Fruit fly (Drosophila melanogaster) whole organism, pupa: ENCODE measurements around the gene CG34163.

Experiments
- CG10348 ChIP-seq: fragments of 200-800 bp; sonication (Bioruptor generic); IDR thresholded peaks from 2 replicates; pipeline ENCODE4 v1.3.6; 2022; ENCODE audit warnings: missing biosample characterization, missing genetic modification characterization
- CG12605 ChIP-seq: fragments of 200-800 bp; sonication (Bioruptor generic); IDR thresholded peaks from 2 replicates; pipeline ENCODE4 v1.3.6; 2022; ENCODE audit warnings: missing biosample characterization, missing genetic modification characterization
- CG13204 ChIP-seq: fragments of 200-800 bp; sonication (Bioruptor generic); optimal IDR thresholded peaks from 2 replicates; lab custom pipeline; 2018; ENCODE audit warnings: missing biosample characterization, mild to moderate bottlenecking, missing genetic modification characterization, moderate library complexity
- CG14655 ChIP-seq: fragments of 200-800 bp; sonication (Bioruptor generic); optimal IDR thresholded peaks from 3 replicates; lab custom pipeline; 2017; ENCODE audit warnings: mild to moderate bottlenecking, missing biosample characterization, missing genetic modification reagents, missing genetic modification characterization
- CG15710 ChIP-seq: fragments of 200-800 bp; sonication (Bioruptor generic); optimal IDR thresholded peaks from 2 replicates; lab custom pipeline; 2018; ENCODE audit warnings: missing biosample characterization, mild to moderate bottlenecking, missing genetic modification characterization, moderate library complexity
- CG17806 ChIP-seq: fragments of 200-800 bp; sonication (Bioruptor generic); optimal IDR thresholded peaks from 2 replicates; lab custom pipeline; 2018; ENCODE audit warnings: missing biosample characterization, mild to moderate bottlenecking, missing genetic modification characterization, moderate library complexity
- CG32121 ChIP-seq: fragments of 200-800 bp; sonication (Bioruptor generic); IDR thresholded peaks from 2 replicates; pipeline ENCODE4 v1.3.6; 2022; ENCODE audit warnings: missing biosample characterization, missing genetic modification characterization
- CG34367 ChIP-seq: fragments of 200-800 bp; sonication (Bioruptor generic); optimal IDR thresholded peaks from 2 replicates; lab custom pipeline; 2018; ENCODE audit warnings: missing biosample characterization, mild to moderate bottlenecking, missing genetic modification characterization
- CG4496 ChIP-seq: fragments of 200-800 bp; sonication (Bioruptor generic); IDR thresholded peaks from 3 replicates; pipeline ENCODE4 v1.3.6; 2022; ENCODE audit warnings: missing biosample characterization, missing genetic modification characterization
- CG8159 ChIP-seq: fragments of 200-800 bp; sonication (Bioruptor generic); optimal IDR thresholded peaks from 3 replicates; lab custom pipeline; 2018; ENCODE audit warnings: missing biosample characterization, mild to moderate bottlenecking, missing genetic modification characterization, moderate library complexity
- CG8301 ChIP-seq: fragments of 200-800 bp; sonication (Bioruptor generic); optimal IDR thresholded peaks from 2 replicates; lab custom pipeline; 2018; ENCODE audit warnings: missing biosample characterization, mild to moderate bottlenecking, missing genetic modification characterization
- CG9948 ChIP-seq: fragments of 200-800 bp; sonication (Bioruptor generic); optimal IDR thresholded peaks from 2 replicates; lab custom pipeline; 2018; ENCODE audit warnings: missing biosample characterization, mild to moderate bottlenecking, missing genetic modification characterization, moderate library complexity
- D1 ChIP-seq: fragments of 200-800 bp; sonication (Bioruptor generic); optimal IDR thresholded peaks from 2 replicates; lab custom pipeline; 2018; ENCODE audit warnings: missing biosample characterization, mild to moderate bottlenecking, missing genetic modification characterization, moderate library complexity
- EcR ChIP-seq: fragments of 200-800 bp; sonication (Bioruptor generic); optimal IDR thresholded peaks from 3 replicates; lab custom pipeline; 2019; ENCODE audit warnings: missing biosample characterization, missing genetic modification characterization, mild to moderate bottlenecking, moderate library complexity, missing genetic modification reagents
- Ets98B ChIP-seq: fragments of 200-800 bp; sonication (Bioruptor generic); IDR thresholded peaks from 2 replicates; pipeline ENCODE4 v1.3.6; 2022; ENCODE audit warnings: missing biosample characterization, missing genetic modification characterization
- Pif1A ChIP-seq: fragments of 200-800 bp; sonication (Bioruptor generic); optimal IDR thresholded peaks from 3 replicates; lab custom pipeline; 2016; ENCODE audit warnings: missing biosample characterization, missing genetic modification characterization
- Pif1B ChIP-seq: fragments of 200-800 bp; sonication (Bioruptor generic); optimal IDR thresholded peaks from 3 replicates; lab custom pipeline; 2016; ENCODE audit warnings: missing biosample characterization, missing genetic modification characterization
- Snoo ChIP-seq: fragments of 200-800 bp; sonication (Bioruptor generic); optimal IDR thresholded peaks from 3 replicates; lab custom pipeline; 2017; ENCODE audit warnings: missing biosample characterization, mild to moderate bottlenecking, missing genetic modification characterization, inconsistent platforms
- fd96Ca ChIP-seq: fragments of 200-800 bp; sonication (Bioruptor generic); IDR thresholded peaks from 3 replicates; pipeline ENCODE4 v1.3.6; 2022; ENCODE audit warnings: missing biosample characterization, missing genetic modification characterization
- gl ChIP-seq: fragments of 200-800 bp; sonication (Bioruptor generic); optimal IDR thresholded peaks from 2 replicates; lab custom pipeline; 2018; ENCODE audit warnings: missing biosample characterization, mild to moderate bottlenecking, missing genetic modification characterization
- rn ChIP-seq: fragments of 200-800 bp; sonication (Bioruptor generic); IDR thresholded peaks from 2 replicates; pipeline ENCODE4 v1.3.6; 2022; ENCODE audit warnings: missing biosample characterization, missing genetic modification characterization

Gene CG34163

dm6 chr2L:12021193-12021592, 33.1 kb downstream of the CG34163 start:
- TF ChIP-seq CG4496 (GFP tag; lab: Robert Waterston, UW) = no peak

- TF ChIP-seq CG8301 (tag; lab: Kevin White, UChicago) (no peak), CG8159 (no peak), fd96Ca (GFP tag; lab: Robert Waterston, UW) (no peak)
Measured at dm6 chr2L:12024104-12024503, 36.0 kb downstream of the CG34163 start.

- TF ChIP-seq CG10348 (GFP tag; lab: Robert Waterston, UW) = 0 out of 2 replicates have a peak, but pooled peaks have one; percentile 7
- no peak for TF ChIP-seq Pif1B (GFP tag; lab: Kevin White, UChicago)
- no peak for TF ChIP-seq gl (tag; lab: Kevin White, UChicago)
- peak; percentile 5 for TF ChIP-seq CG8159
- TF ChIP-seq Ets98B (GFP tag; lab: Robert Waterston, UW) = peak; percentile 67
- TF ChIP-seq CG15710 = peak; percentile 5
- peak; percentile 41; the same call in 1 of the 2 replicates for TF ChIP-seq CG32121 (GFP tag; lab: Robert Waterston, UW)
- no peak for TF ChIP-seq Snoo (tag; lab: Kevin White, UChicago)
- TF ChIP-seq CG9948 = no peak
- peak; percentile 80 for TF ChIP-seq CG4496 (GFP tag; lab: Robert Waterston, UW)
- peak; percentile 66 for TF ChIP-seq EcR (GFP tag; lab: Kevin White, UChicago)
- TF ChIP-seq fd96Ca (GFP tag; lab: Robert Waterston, UW) = peak; percentile 53; the same call in 1 of the 3 replicates
- peak; percentile 29 for TF ChIP-seq CG8301 (tag; lab: Kevin White, UChicago)
- TF ChIP-seq CG13204 (GFP tag; lab: Kevin White, UChicago) = peak; percentile 24
- no peak for TF ChIP-seq CG12605 (GFP tag; lab: Robert Waterston, UW)
- TF ChIP-seq, all 21 proteins: peak for 10
Measured at dm6 chr2L:12025505-12025904, 37.4 kb downstream of the CG34163 start.

dm6 chr2L:12026458-12027431, 38.7 kb downstream of the CG34163 start:
- TF ChIP-seq CG14655 (GFP tag; lab: Kevin White, UChicago) = peak; percentile 79
- peak; percentile 82 for TF ChIP-seq CG32121 (GFP tag; lab: Robert Waterston, UW)
- peak; percentile 70 for TF ChIP-seq CG15710
- TF ChIP-seq D1 = no peak
- TF ChIP-seq CG10348 (GFP tag; lab: Robert Waterston, UW) = no peak
- peak; percentile 87 for TF ChIP-seq fd96Ca (GFP tag; lab: Robert Waterston, UW)
- peak; percentile 65 for TF ChIP-seq CG13204 (GFP tag; lab: Kevin White, UChicago)
- TF ChIP-seq CG8301 (tag; lab: Kevin White, UChicago) = peak; percentile 48
- TF ChIP-seq Pif1B (GFP tag; lab: Kevin White, UChicago) = peak; percentile 77
- TF ChIP-seq Pif1A (GFP tag; lab: Kevin White, UChicago) = peak; percentile 63
- peak; percentile 61 for TF ChIP-seq CG17806 (tag; lab: Kevin White, UChicago)
- peak; percentile 60 for TF ChIP-seq rn
- TF ChIP-seq CG4496 (GFP tag; lab: Robert Waterston, UW) = peak; percentile 88
- TF ChIP-seq gl (tag; lab: Kevin White, UChicago) = peak; percentile 93
- peak; percentile 58 for TF ChIP-seq Snoo (tag; lab: Kevin White, UChicago)
- TF ChIP-seq CG12605 (GFP tag; lab: Robert Waterston, UW) = peak; percentile 94
- TF ChIP-seq CG8159 = peak; percentile 79
- TF ChIP-seq Ets98B (GFP tag; lab: Robert Waterston, UW) = peak; percentile 77
- peak; percentile 50 for TF ChIP-seq CG34367 (tag; lab: Kevin White, UChicago)
- peak; percentile 64 for TF ChIP-seq EcR (GFP tag; lab: Kevin White, UChicago)
- TF ChIP-seq CG9948 = peak; percentile 51

dm6 chr2L:12027435-12027834, 39.4 kb downstream of the CG34163 start, which contains the start of gene dmGlut:
TSS of gene dmGlut (plus strand) at chr2L:12027438.
- TF ChIP-seq CG9948 (no peak), CG10348 (GFP tag; lab: Robert Waterston, UW) (no peak), rn (no peak), CG8301 (tag; lab: Kevin White, UChicago) (no peak), CG17806 (tag; lab: Kevin White, UChicago) (no peak), D1 (no peak), CG12605 (GFP tag; lab: Robert Waterston, UW) (no peak), gl (tag; lab: Kevin White, UChicago) (no peak), fd96Ca (GFP tag; lab: Robert Waterston, UW) (no peak), CG15710 (no peak), Ets98B (GFP tag; lab: Robert Waterston, UW) (no peak), Pif1A (GFP tag; lab: Kevin White, UChicago) (no peak), CG8159 (no peak), CG32121 (GFP tag; lab: Robert Waterston, UW) (no peak), CG4496 (GFP tag; lab: Robert Waterston, UW) (no peak), Pif1B (GFP tag; lab: Kevin White, UChicago) (no peak), CG34367 (tag; lab: Kevin White, UChicago) (no peak)

- TF ChIP-seq CG4496 (GFP tag; lab: Robert Waterston, UW) (no peak), EcR (GFP tag; lab: Kevin White, UChicago) (no peak), fd96Ca (GFP tag; lab: Robert Waterston, UW) (no peak), CG10348 (GFP tag; lab: Robert Waterston, UW) (no peak), CG32121 (GFP tag; lab: Robert Waterston, UW) (no peak), CG13204 (GFP tag; lab: Kevin White, UChicago) (no peak), CG14655 (GFP tag; lab: Kevin White, UChicago) (no peak), D1 (no peak), CG8159 (no peak), CG8301 (tag; lab: Kevin White, UChicago) (no peak), CG12605 (GFP tag; lab: Robert Waterston, UW) (no peak), CG9948 (no peak), CG34367 (tag; lab: Kevin White, UChicago) (no peak), gl (tag; lab: Kevin White, UChicago) (no peak), Pif1A (GFP tag; lab: Kevin White, UChicago) (no peak), CG17806 (tag; lab: Kevin White, UChicago) (no peak), Snoo (tag; lab: Kevin White, UChicago) (no peak), Ets98B (GFP tag; lab: Robert Waterston, UW) (no peak), rn (no peak), Pif1B (GFP tag; lab: Kevin White, UChicago) (no peak)
Measured at dm6 chr2L:12028102-12028501, 40.0 kb downstream of the CG34163 start.
